Worm (Caenorhabditis elegans) whole organism, L3 larva: ENCODE measurements around the gene R11D1.1.

Experiments
- ceh-82 ChIP-seq: fragments of 150-350 bp; optimal IDR thresholded peaks from 2 replicates; lab custom pipeline; 2014; ENCODE audit warnings: missing biosample characterization, missing genetic modification characterization
- fos-1 ChIP-seq: fragments of 150-350 bp; optimal IDR thresholded peaks from 2 replicates; lab custom pipeline; 2014; ENCODE audit warnings: missing biosample characterization, missing genetic modification characterization
- hmg-11 ChIP-seq: sonication (generic microtip); optimal IDR thresholded peaks from 2 replicates; lab custom pipeline; 2016; ENCODE audit warnings: missing genetic modification characterization, missing compliant biosample characterization
- lsy-12 ChIP-seq: sonication (generic microtip); optimal IDR thresholded peaks from 2 replicates; lab custom pipeline; 2016; ENCODE audit warnings: mild to moderate bottlenecking, missing genetic modification characterization, missing compliant biosample characterization
- nhr-11 ChIP-seq: fragments of 150-350 bp; optimal IDR thresholded peaks from 2 replicates; lab custom pipeline; 2014; ENCODE audit warnings: missing biosample characterization, missing genetic modification characterization
- nhr-76 ChIP-seq: fragments of 150-350 bp; sonication (generic microtip); optimal IDR thresholded peaks from 5 replicates; lab custom pipeline; 2014; ENCODE audit warnings: missing biosample characterization, missing genetic modification characterization

DNA sequence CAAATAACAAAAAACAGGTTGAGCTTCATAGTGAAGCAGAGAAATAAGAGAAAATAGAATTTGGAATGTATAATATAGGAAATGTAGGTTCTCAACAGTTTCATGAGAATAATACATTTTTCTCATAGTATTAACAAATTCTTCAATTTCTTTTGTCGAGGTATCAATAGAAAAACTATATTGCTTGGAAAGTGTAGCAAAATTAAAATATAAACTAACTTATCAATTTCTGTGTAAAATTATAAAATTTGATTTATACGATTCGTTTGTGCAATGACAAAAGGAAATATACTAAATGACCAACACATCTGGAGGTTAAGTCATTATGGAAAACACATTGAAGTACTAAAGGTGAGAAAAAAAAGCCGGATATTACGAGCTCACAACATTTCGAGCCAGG, 42.6 kb upstream of the R11D1.1 start, which contains the start of gene W05B10.3:
- TF ChIP-seq ceh-82 (tag; lab: Kevin White, UChicago) (no peak), nhr-11 (tag; lab: Kevin White, UChicago) (no peak), fos-1 (tag; lab: Kevin White, UChicago) (no peak), nhr-76 (tag; lab: Kevin White, UChicago) (no peak), lsy-12 (no peak), hmg-11 (tag; lab: Kevin White, UChicago) (no peak)
